Fruit fly (Drosophila melanogaster): ENCODE results near the gene CycY.

CycY gene

dm6 chr2L:11812781-11813664 lies 557 bp downstream of the CycY start (continued):
- TF ChIP-seq tna (GFP tag; IDR thresholded peaks at IDR 0.05; ENCODE audit: partially characterized antibody) (no peak), CG12071 (GFP tag; optimal IDR thresholded peaks at IDR 0.05) (no peak), Hmr (GFP tag; optimal IDR thresholded peaks at IDR 0.05) (no peak), Adf1 (GFP tag; IDR thresholded peaks at IDR 0.05) (peak; percentile 98), ssp (GFP tag; IDR thresholded peaks at IDR 0.05) (no peak), Hr39 (optimal IDR thresholded peaks at IDR 0.05) (no peak), MBD-R2 (GFP tag; IDR thresholded peaks at IDR 0.05) (peak; percentile 43; the same call in 1 of the 2 replicates), CG9932 (GFP tag; IDR thresholded peaks at IDR 0.05) (no peak), sug (tag; optimal IDR thresholded peaks at IDR 0.05) (peak; percentile 11), HHEX (GFP tag; optimal IDR thresholded peaks at IDR 0.05) (no peak), exex (tag; optimal IDR thresholded peaks at IDR 0.05) (peak; percentile 27), jing (GFP tag; optimal IDR thresholded peaks at IDR 0.05) (no peak), gem (tag; optimal IDR thresholded peaks at IDR 0.05) (peak; percentile 27), row (GFP tag; IDR thresholded peaks at IDR 0.05) (0 out of 3 replicates have a peak, but pooled peaks have one; percentile 17), Neu2 (GFP tag; optimal IDR thresholded peaks at IDR 0.05; ENCODE audit: borderline replicate concordance) (no peak), sim (GFP tag; IDR thresholded peaks at IDR 0.05) (no peak), CG17328 (GFP tag; IDR thresholded peaks at IDR 0.05) (no peak), Hsf (GFP tag; optimal IDR thresholded peaks at IDR 0.05) (no peak), Ravus (GFP tag; IDR thresholded peaks at IDR 0.05) (no peak), kah (GFP tag; optimal IDR thresholded peaks at IDR 0.05) (no peak), CG15479 (GFP tag; optimal IDR thresholded peaks at IDR 0.05) (no peak), Atf-2 (GFP tag; optimal IDR thresholded peaks at IDR 0.05) (no peak), fd102C (GFP tag; optimal IDR thresholded peaks at IDR 0.05) (no peak), CG7786 (GFP tag; optimal IDR thresholded peaks at IDR 0.05) (no peak), Med (GFP tag) (peak; percentile 33), C15 (GFP tag; IDR thresholded peaks at IDR 0.05) (no peak), MTF-1 (GFP tag; optimal IDR thresholded peaks at IDR 0.05; ENCODE audit: borderline replicate concordance) (no peak), CG17361 (GFP tag; IDR thresholded peaks at IDR 0.05) (no peak), Meics (GFP tag; optimal IDR thresholded peaks at IDR 0.05) (peak; percentile 11), CG31441 (GFP tag; IDR thresholded peaks at IDR 0.05) (no peak), hb (GFP tag; IDR thresholded peaks at IDR 0.05; ENCODE audit: partially characterized antibody) (peak; percentile 50; the same call in 1 of the 3 replicates), CG9876 (GFP tag; optimal IDR thresholded peaks at IDR 0.05) (no peak)

- TF ChIP-seq slp2 (GFP tag; optimal IDR thresholded peaks at IDR 0.05): no peak
- TF ChIP-seq bigmax (GFP tag; optimal IDR thresholded peaks at IDR 0.05): no peak
- no peak for TF ChIP-seq CG14014 (GFP tag; IDR thresholded peaks at IDR 0.05)
- no peak for TF ChIP-seq CG9609 (GFP tag; optimal IDR thresholded peaks at IDR 0.05)
- no peak for TF ChIP-seq CG3065 (GFP tag; optimal IDR thresholded peaks at IDR 0.05)
- TF ChIP-seq CG12071 (GFP tag; optimal IDR thresholded peaks at IDR 0.05): no peak
- TF ChIP-seq Doc2 (GFP tag; IDR thresholded peaks at IDR 0.05): no peak
- TF ChIP-seq tap (tag; optimal IDR thresholded peaks at IDR 0.05): no peak
- no peak for TF ChIP-seq ssp (GFP tag; IDR thresholded peaks at IDR 0.05)
- TF ChIP-seq gsb (GFP tag; IDR thresholded peaks at IDR 0.05): no peak
- TF ChIP-seq CG11695 (GFP tag; IDR thresholded peaks at IDR 0.05): no peak
- no peak for TF ChIP-seq CG18262 (tag; optimal IDR thresholded peaks at IDR 0.05)
- TF ChIP-seq fru (optimal IDR thresholded peaks at IDR 0.05): no peak
Measured at dm6 chr2L:11809823-11810222, 3.8 kb downstream of the CycY start.

Measured in whole organism, embryonic.